Worm (Caenorhabditis elegans) whole organism, mixed stage, embryonic: ENCODE results near the gene D1054.19.

Experiments
- M03D4.4 ChIP-seq: sonication (generic microtip); optimal IDR thresholded peaks from 2 replicates; lab custom pipeline; 2017; ENCODE audit warnings: mild to moderate bottlenecking, missing genetic modification characterization, missing compliant biosample characterization
- bed-3 ChIP-seq: fragments of 200-800 bp; sonication (Bioruptor generic); optimal IDR thresholded peaks from 3 replicates; lab custom pipeline; 2018; ENCODE audit warnings: mild to moderate bottlenecking, missing genetic modification characterization, moderate library complexity, missing compliant biosample characterization
- blmp-1 ChIP-seq: fragments of 150-350 bp; optimal IDR thresholded peaks from 2 replicates; lab custom pipeline; 2014; ENCODE audit warnings: missing biosample characterization, missing genetic modification characterization
- ceh-39 ChIP-seq: fragments of 150-350 bp; optimal IDR thresholded peaks from 2 replicates; lab custom pipeline; 2014; ENCODE audit warnings: missing biosample characterization, missing genetic modification characterization
- ceh-43 ChIP-seq: fragments of 200-800 bp; sonication (Bioruptor generic); optimal IDR thresholded peaks from 2 replicates; lab custom pipeline; 2018; ENCODE audit warnings: mild to moderate bottlenecking, missing genetic modification characterization, moderate library complexity, missing compliant biosample characterization
- ces-1 ChIP-seq: fragments of 150-350 bp; optimal IDR thresholded peaks from 2 replicates; lab custom pipeline; 2014; ENCODE audit warnings: missing biosample characterization, missing genetic modification reagents, missing genetic modification characterization
- cnd-1 ChIP-seq: fragments of 200-800 bp; sonication (Bioruptor generic); optimal IDR thresholded peaks from 2 replicates; lab custom pipeline; 2018; ENCODE audit warnings: mild to moderate bottlenecking, missing genetic modification characterization, missing compliant biosample characterization
- drap-1 ChIP-seq: fragments of 200-800 bp; sonication (Bioruptor generic); optimal IDR thresholded peaks from 3 replicates; lab custom pipeline; 2018; ENCODE audit warnings: mild to moderate bottlenecking, missing genetic modification characterization, missing compliant biosample characterization
- elt-1 ChIP-seq: sonication (generic microtip); optimal IDR thresholded peaks from 2 replicates; lab custom pipeline; 2017; ENCODE audit warnings: missing genetic modification characterization, mild to moderate bottlenecking, missing compliant biosample characterization, antibody characterized with exemption, moderate library complexity, borderline replicate concordance; ENCODE audit not compliant: insufficient read depth
- elt-3 ChIP-seq: fragments of 150-350 bp; optimal IDR thresholded peaks from 2 replicates; lab custom pipeline; 2014; ENCODE audit warnings: missing biosample characterization, missing genetic modification characterization
- flh-1 ChIP-seq: fragments of 200-800 bp; sonication (Bioruptor generic); optimal IDR thresholded peaks from 2 replicates; lab custom pipeline; 2018; ENCODE audit warnings: mild to moderate bottlenecking, missing genetic modification characterization, moderate library complexity, missing compliant biosample characterization
- ham-2 ChIP-seq: fragments of 200-800 bp; sonication (Bioruptor generic); optimal IDR thresholded peaks from 2 replicates; lab custom pipeline; 2018; ENCODE audit warnings: mild to moderate bottlenecking, missing genetic modification characterization, missing compliant biosample characterization
- hlh-1 ChIP-seq: fragments of 150-350 bp; optimal IDR thresholded peaks from 2 replicates; lab custom pipeline; 2014; ENCODE audit warnings: missing biosample characterization, missing genetic modification reagents, missing genetic modification characterization
- lin-32 ChIP-seq: fragments of 200-800 bp; sonication (Bioruptor generic); optimal IDR thresholded peaks from 2 replicates; lab custom pipeline; 2018; ENCODE audit warnings: mild to moderate bottlenecking, missing genetic modification characterization, missing compliant biosample characterization
- lsy-2 ChIP-seq: fragments of 150-350 bp; optimal IDR thresholded peaks from 2 replicates; lab custom pipeline; 2014; ENCODE audit warnings: missing biosample characterization, missing genetic modification characterization
- mab-5 ChIP-seq: fragments of 150-350 bp; optimal IDR thresholded peaks from 2 replicates; lab custom pipeline; 2014; ENCODE audit warnings: missing biosample characterization, missing genetic modification characterization
- mep-1 ChIP-seq: fragments of 150-350 bp; optimal IDR thresholded peaks from 2 replicates; lab custom pipeline; 2017; ENCODE audit warnings: missing biosample characterization, missing genetic modification reagents, missing genetic modification characterization, inconsistent platforms
- mls-2 ChIP-seq: sonication (generic microtip); optimal IDR thresholded peaks from 2 replicates; lab custom pipeline; 2016; ENCODE audit warnings: mild to moderate bottlenecking, missing genetic modification characterization, moderate library complexity, missing compliant biosample characterization
- nhr-12 ChIP-seq: fragments of 150-350 bp; optimal IDR thresholded peaks from 2 replicates; lab custom pipeline; 2014; ENCODE audit warnings: missing biosample characterization, missing genetic modification characterization
- nhr-237 ChIP-seq: fragments of 150-350 bp; optimal IDR thresholded peaks from 2 replicates; lab custom pipeline; 2014; ENCODE audit warnings: missing biosample characterization, missing genetic modification characterization
- nhr-28 ChIP-seq: fragments of 150-350 bp; optimal IDR thresholded peaks from 2 replicates; lab custom pipeline; 2014; ENCODE audit warnings: missing biosample characterization, missing genetic modification characterization
- pha-4 ChIP-seq: fragments of 150-350 bp; optimal IDR thresholded peaks from 2 replicates; lab custom pipeline; 2018; ENCODE audit warnings: missing biosample characterization, missing genetic modification reagents, missing genetic modification characterization
- sem-2 ChIP-seq: fragments of 200-800 bp; sonication (Bioruptor generic); optimal IDR thresholded peaks from 2 replicates; lab custom pipeline; 2018; ENCODE audit warnings: mild to moderate bottlenecking, missing genetic modification characterization, missing compliant biosample characterization
- snpc-4 ChIP-seq: fragments of 150-350 bp; optimal IDR thresholded peaks from 2 replicates; lab custom pipeline; 2014; ENCODE audit warnings: missing biosample characterization, missing genetic modification characterization
- sptf-1 ChIP-seq: sonication (generic microtip); optimal IDR thresholded peaks from 2 replicates; lab custom pipeline; 2017; ENCODE audit warnings: mild to moderate bottlenecking, missing genetic modification characterization, moderate library complexity, missing compliant biosample characterization
- tbx-8 ChIP-seq: fragments of 200-800 bp; sonication (Bioruptor generic); optimal IDR thresholded peaks from 2 replicates; lab custom pipeline; 2018; ENCODE audit warnings: mild to moderate bottlenecking, missing genetic modification characterization, moderate library complexity, missing compliant biosample characterization
- unc-120 ChIP-seq: sonication (generic microtip); optimal IDR thresholded peaks from 2 replicates; lab custom pipeline; 2017; ENCODE audit warnings: missing genetic modification characterization, missing compliant biosample characterization; ENCODE audit not compliant: poor library complexity, severe bottlenecking
- unc-39 ChIP-seq: fragments of 150-350 bp; optimal IDR thresholded peaks from 2 replicates; lab custom pipeline; 2014; ENCODE audit warnings: missing biosample characterization, missing genetic modification characterization
- unc-62 ChIP-seq: fragments of 150-350 bp; optimal IDR thresholded peaks from 2 replicates; lab custom pipeline; 2014; ENCODE audit warnings: missing biosample characterization, missing genetic modification reagents, missing genetic modification characterization

Gene D1054.19

DNA sequence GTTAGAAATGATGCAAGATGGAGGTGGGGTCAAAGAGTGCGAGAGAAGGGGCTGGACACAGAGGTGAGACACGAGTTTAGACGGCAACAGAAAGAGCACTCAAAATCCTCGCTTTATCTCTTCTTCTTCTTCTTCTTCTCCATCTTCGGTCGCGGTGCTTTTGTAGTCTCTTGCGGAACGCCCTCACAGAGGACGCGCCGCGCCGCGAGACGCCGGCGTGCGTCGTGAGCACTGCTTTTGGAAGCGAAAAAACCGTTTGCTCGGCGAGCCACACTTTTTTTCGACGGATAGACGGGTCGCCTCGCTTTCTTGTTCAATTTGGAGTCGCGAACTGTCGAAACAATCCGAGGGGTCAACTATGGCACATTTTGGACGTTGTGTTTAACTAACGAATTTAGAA, 4.7 kb upstream of the D1054.19 start, which contains the start of gene D1054.9:
D1054.9 (minus strand) TSS at position 137 of the 400 bp plus-strand sequence.
- TF ChIP-seq M03D4.4, result no peak
- TF ChIP-seq unc-120 (tag; lab: Kevin White, UChicago), result no peak
- no peak for TF ChIP-seq nhr-237 (tag; lab: Kevin White, UChicago)
- TF ChIP-seq bed-3 (GFP tag; lab: Kevin White, UChicago), result no peak
- TF ChIP-seq blmp-1 (tag; lab: Kevin White, UChicago), result no peak
- TF ChIP-seq mls-2, result no peak
- no peak for TF ChIP-seq lin-32 (GFP tag; lab: Kevin White, UChicago)
- TF ChIP-seq snpc-4 (tag; lab: Kevin White, UChicago), result no peak

DNA sequence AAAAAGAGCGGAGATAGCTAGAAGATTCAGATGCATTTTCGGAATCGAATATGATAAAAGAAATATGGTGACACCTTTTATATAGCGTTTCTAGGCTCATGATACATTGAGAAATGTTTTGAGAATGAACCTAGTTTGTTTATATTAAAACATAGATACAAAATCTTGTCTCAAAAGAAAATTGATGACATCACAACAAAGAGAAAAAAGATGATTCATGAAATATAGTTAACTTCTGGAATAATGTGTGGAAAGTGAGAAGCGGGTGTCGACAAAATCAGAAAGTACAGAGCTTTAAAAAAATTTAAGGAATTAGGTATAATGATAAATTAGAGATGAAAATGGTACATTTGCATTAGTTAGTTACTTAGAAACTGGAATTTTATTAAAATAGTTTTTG, 2.8 kb upstream of the D1054.19 start, which contains the start of gene D1054.10:
D1054.10 (minus strand) TSS at position 101 of the 400 bp plus-strand sequence.
- no peak for TF ChIP-seq M03D4.4
- no peak for TF ChIP-seq unc-39 (tag; lab: Kevin White, UChicago)
- TF ChIP-seq elt-3 (tag; lab: Kevin White, UChicago), result no peak
- TF ChIP-seq mab-5, result no peak
- no peak for TF ChIP-seq unc-62 (GFP tag; lab: Kevin White, UChicago)

DNA sequence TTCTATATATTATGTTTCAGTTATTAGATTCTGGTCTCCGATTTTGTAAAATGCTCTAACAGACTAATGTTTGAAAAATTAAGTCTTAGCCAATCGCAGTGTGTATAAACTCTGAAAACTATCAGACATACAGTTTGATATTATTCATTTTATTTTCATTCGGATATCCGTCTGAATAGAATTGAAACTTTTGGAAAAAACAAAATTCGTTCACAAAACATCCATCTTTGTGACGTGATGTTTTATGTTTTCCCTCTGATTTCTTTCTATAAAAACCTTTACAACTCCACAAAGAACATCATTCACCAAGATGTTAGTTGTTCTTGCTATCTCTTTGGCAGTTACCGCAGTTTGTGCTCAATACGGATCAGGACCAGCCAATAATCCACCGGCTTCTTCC, 2.1 kb upstream of the D1054.19 start, which contains the start of gene ule-3:
ule-3 (plus strand) TSS at position 301 of the 400 bp plus-strand sequence.
- TF ChIP-seq elt-1 (no peak), unc-120 (tag; lab: Kevin White, UChicago) (no peak), mls-2 (no peak), bed-3 (GFP tag; lab: Kevin White, UChicago) (no peak), unc-39 (tag; lab: Kevin White, UChicago) (no peak), ces-1 (GFP tag; lab: Kevin White, UChicago) (no peak), nhr-28 (tag; lab: Kevin White, UChicago) (no peak), ceh-39 (tag; lab: Kevin White, UChicago) (no peak), lsy-2 (no peak), cnd-1 (tag; lab: Kevin White, UChicago) (no peak), sptf-1 (tag; lab: Kevin White, UChicago) (no peak), pha-4 (no peak)

DNA sequence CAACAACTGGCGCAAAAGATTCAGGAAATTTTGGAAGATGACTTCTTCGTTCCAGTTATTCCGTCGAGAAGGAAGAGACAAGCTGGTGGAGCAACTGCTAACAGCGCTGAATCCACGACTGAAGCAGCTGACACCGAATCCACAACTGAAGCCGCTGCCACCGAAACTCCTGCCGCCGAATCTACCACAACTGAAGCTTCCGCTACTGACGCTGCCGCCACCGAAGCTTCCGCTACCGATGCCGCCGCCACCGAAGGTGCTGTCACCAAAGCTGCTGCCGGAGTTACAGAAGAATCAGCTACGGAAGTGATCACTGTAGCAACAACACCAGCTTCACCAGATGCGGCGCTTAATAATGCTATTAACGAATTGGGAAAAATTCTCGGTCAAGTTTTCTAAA, 1.1 kb upstream of the D1054.19 start:
- no peak for TF ChIP-seq mep-1 (tag; lab: Kevin White, UChicago)
- no peak for TF ChIP-seq unc-39 (tag; lab: Kevin White, UChicago)
- no peak for TF ChIP-seq elt-3 (tag; lab: Kevin White, UChicago)

DNA sequence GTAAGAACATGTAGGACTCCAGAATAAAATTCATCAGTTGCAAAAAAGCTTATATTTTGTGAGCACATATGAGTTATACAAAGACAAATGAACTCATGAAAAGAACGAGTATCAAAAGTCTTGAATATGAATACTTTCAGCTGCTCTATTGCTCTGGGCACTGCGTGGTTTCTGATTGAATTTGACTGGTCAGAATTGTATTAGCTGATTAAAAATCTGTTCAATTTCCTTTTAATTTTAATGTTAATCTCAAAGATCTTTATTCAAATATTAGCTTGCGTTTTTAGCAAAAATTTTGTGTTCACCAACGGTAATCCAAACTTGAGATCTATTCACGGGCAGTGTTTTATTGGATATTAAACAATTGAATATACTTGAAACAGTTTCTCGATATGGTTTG, 2.5 kb downstream of the D1054.19 start, which contains the start of gene srh-184:
srh-184 (minus strand) TSS at position 101 of the 400 bp plus-strand sequence.
- TF ChIP-seq lin-32 (GFP tag; lab: Kevin White, UChicago) (no peak), nhr-237 (tag; lab: Kevin White, UChicago) (no peak), flh-1 (GFP tag; lab: Kevin White, UChicago) (no peak), unc-39 (tag; lab: Kevin White, UChicago) (no peak), drap-1 (GFP tag; lab: Kevin White, UChicago) (no peak), hlh-1 (tag; lab: Kevin White, UChicago) (no peak), elt-3 (tag; lab: Kevin White, UChicago) (no peak), M03D4.4 (no peak), sem-2 (GFP tag; lab: Kevin White, UChicago) (no peak), nhr-12 (tag; lab: Kevin White, UChicago) (no peak), blmp-1 (tag; lab: Kevin White, UChicago) (no peak)

DNA sequence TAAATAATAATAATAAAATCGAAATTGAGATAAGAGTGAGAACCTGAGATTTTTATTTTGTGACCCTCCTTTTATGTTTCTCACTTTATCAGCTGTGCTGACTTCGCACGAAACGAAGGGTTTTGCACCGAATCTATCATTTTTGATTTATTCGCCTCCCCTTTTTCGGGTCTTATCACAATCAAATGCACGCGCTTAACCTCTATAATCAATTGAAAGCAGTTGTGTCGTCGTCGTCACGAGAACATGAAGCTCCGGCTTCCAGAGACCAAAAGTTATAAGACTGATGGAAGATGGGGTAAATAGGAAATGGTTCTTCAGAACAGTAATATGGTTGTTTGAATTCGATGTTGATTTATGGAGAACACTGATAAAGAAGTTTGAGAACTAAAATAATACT, 5.6 kb downstream of the D1054.19 start, which contains the start of gene D1054.18:
D1054.18 (minus strand) TSS at position 45 of the 400 bp plus-strand sequence.
- TF ChIP-seq mab-5 (no peak), lsy-2 (no peak), ces-1 (GFP tag; lab: Kevin White, UChicago) (no peak), nhr-237 (tag; lab: Kevin White, UChicago) (no peak), ceh-43 (GFP tag; lab: Kevin White, UChicago) (no peak), tbx-8 (GFP tag; lab: Kevin White, UChicago) (no peak), ham-2 (no peak), hlh-1 (tag; lab: Kevin White, UChicago) (no peak), snpc-4 (tag; lab: Kevin White, UChicago) (no peak), elt-3 (tag; lab: Kevin White, UChicago) (no peak), blmp-1 (tag; lab: Kevin White, UChicago) (no peak)
